Fruit fly (Drosophila melanogaster) whole organism, embryonic: ENCODE data around the gene Osi16.

Experiments used
- BEAF-32 ChIP-seq: fragments of 200-800 bp; sonication (Bioruptor generic); optimal IDR thresholded peaks from 3 replicates; lab custom pipeline; 2017; ENCODE audit warnings: missing biosample characterization, missing genetic modification characterization, mild to moderate bottlenecking, moderate library complexity, missing genetic modification reagents
- CG16813 ChIP-seq: fragments of 200-800 bp; sonication (Bioruptor generic); IDR thresholded peaks from 3 replicates; pipeline ENCODE4 v1.3.6; 2022; ENCODE audit warnings: missing biosample characterization, missing genetic modification characterization; ENCODE audit not compliant: partially characterized antibody
- CG17612 ChIP-seq: fragments of 200-800 bp; sonication (Bioruptor generic); IDR thresholded peaks from 2 replicates; pipeline ENCODE4 v1.3.6; 2022; ENCODE audit warnings: missing biosample characterization, missing genetic modification characterization
- CG2875 ChIP-seq: fragments of 200-800 bp; sonication (Bioruptor generic); optimal IDR thresholded peaks from 2 replicates; lab custom pipeline; 2017; ENCODE audit warnings: missing biosample characterization, mild to moderate bottlenecking, missing genetic modification characterization, missing genetic modification reagents
- D ChIP-seq, 2 experiments: fragments of 200-800 bp in 1 of 2; fragments of >200 bp in 1 of 2; sonication (Bioruptor generic) in 1 of 2; optimal IDR thresholded peaks; 2 replicates in 1 of 2; 3 replicates in 1 of 2; lab custom pipeline; 2017; ENCODE audit warnings: mild to moderate bottlenecking in 1 of 2, missing biosample characterization in 1 of 2, missing genetic modification characterization in 1 of 2, missing genetic modification reagents in 1 of 2
- Hr78 ChIP-seq, 2 experiments: fragments of 200-800 bp in 1 of 2; fragments of >200 bp in 1 of 2; sonication (Bioruptor generic) in 1 of 2; optimal IDR thresholded peaks; 2 replicates each; lab custom pipeline; 2017 to 2019; ENCODE audit warnings: missing biosample characterization in 2 of 2, missing genetic modification characterization in 2 of 2, mild to moderate bottlenecking in 1 of 2, moderate library complexity in 1 of 2
- Tbp ChIP-seq: fragments of >200 bp; optimal IDR thresholded peaks from 2 replicates; lab custom pipeline; 2018; ENCODE audit warnings: missing biosample characterization, missing genetic modification characterization
- btn ChIP-seq: fragments of 200-800 bp; sonication (Bioruptor generic); optimal IDR thresholded peaks from 2 replicates; lab custom pipeline; 2016; ENCODE audit warnings: missing biosample characterization, missing genetic modification characterization
- emc ChIP-seq: fragments of 200-800 bp; sonication (Bioruptor generic); optimal IDR thresholded peaks from 2 replicates; lab custom pipeline; 2016; ENCODE audit warnings: missing biosample characterization, missing genetic modification characterization
- luna ChIP-seq: fragments of 200-800 bp; sonication (Bioruptor generic); optimal IDR thresholded peaks from 2 replicates; lab custom pipeline; 2016; ENCODE audit warnings: missing biosample characterization, missing genetic modification characterization
- trem ChIP-seq: fragments of 200-800 bp; optimal IDR thresholded peaks from 3 replicates; lab custom pipeline; 2019; ENCODE audit warnings: missing biosample characterization, mild to moderate bottlenecking, missing genetic modification characterization, moderate library complexity

Gene Osi16

dm6 chr3R:6354408-6354807 lies 49.4 kb downstream of the Osi16 start:
- no peak for TF ChIP-seq CG2875 (GFP tag; lab: Kevin White, UChicago)
- TF ChIP-seq CG16813 (GFP tag; lab: Robert Waterston, UW) = no peak
- TF ChIP-seq BEAF-32 = no peak
- TF ChIP-seq D (optimal IDR thresholded peaks at IDR 0.05; lab: Kevin White, UChicago) = no peak
- TF ChIP-seq D (GFP tag; optimal IDR thresholded peaks at IDR 0.05; lab: Kevin White, UChicago) = no peak
- TF ChIP-seq Hr78 (GFP tag; optimal IDR thresholded peaks at IDR 0.05; lab: Kevin White, UChicago) = no peak
- no peak for TF ChIP-seq Tbp (GFP tag; lab: Kevin White, UChicago)
- no peak for TF ChIP-seq CG17612 (GFP tag; lab: Robert Waterston, UW)
- TF ChIP-seq luna (GFP tag; lab: Kevin White, UChicago) = no peak
- no peak for TF ChIP-seq trem (tag; lab: Kevin White, UChicago)
- no peak for TF ChIP-seq emc
- TF ChIP-seq btn (GFP tag; lab: Kevin White, UChicago) = no peak
